Fruit fly (Drosophila melanogaster): Measurements from ENCODE around the gene eRF1.

- TF ChIP-seq psq (optimal IDR thresholded peaks at IDR 0.05) (no peak), pan (optimal IDR thresholded peaks at IDR 0.05) (no peak), EcR (GFP tag; optimal IDR thresholded peaks at IDR 0.05) (no peak), usp (GFP tag; optimal IDR thresholded peaks at IDR 0.05) (no peak), Dll (optimal IDR thresholded peaks at IDR 0.05) (no peak), CG8478 (optimal IDR thresholded peaks at IDR 0.05) (no peak)
Observed at dm6 chr3L:20385006-20385405, 36.9 kb downstream of the eRF1 start.

Data from whole organism.